Worm (Caenorhabditis elegans) whole organism, mixed stage, embryonic: ENCODE results near the gene F16G10.5.
A peak's percentile ranks its signal among the peaks of the same experiment; 100 is the strongest.

Experiments used
- M03D4.4 ChIP-seq: sonication (generic microtip); optimal IDR thresholded peaks from 2 replicates; lab custom pipeline; 2017; ENCODE audit warnings: mild to moderate bottlenecking, missing genetic modification characterization, missing compliant biosample characterization
- blmp-1 ChIP-seq: fragments of 150-350 bp; optimal IDR thresholded peaks from 2 replicates; lab custom pipeline; 2014; ENCODE audit warnings: missing biosample characterization, missing genetic modification characterization
- ceh-39 ChIP-seq: fragments of 150-350 bp; optimal IDR thresholded peaks from 2 replicates; lab custom pipeline; 2014; ENCODE audit warnings: missing biosample characterization, missing genetic modification characterization
- ceh-43 ChIP-seq: fragments of 200-800 bp; sonication (Bioruptor generic); optimal IDR thresholded peaks from 2 replicates; lab custom pipeline; 2018; ENCODE audit warnings: mild to moderate bottlenecking, missing genetic modification characterization, moderate library complexity, missing compliant biosample characterization
- ceh-83 ChIP-seq: fragments of 200-800 bp; sonication (Bioruptor generic); optimal IDR thresholded peaks from 2 replicates; lab custom pipeline; 2018; ENCODE audit warnings: mild to moderate bottlenecking, missing genetic modification characterization, missing compliant biosample characterization
- ces-1 ChIP-seq: fragments of 150-350 bp; optimal IDR thresholded peaks from 2 replicates; lab custom pipeline; 2014; ENCODE audit warnings: missing biosample characterization, missing genetic modification reagents, missing genetic modification characterization
- cnd-1 ChIP-seq: fragments of 200-800 bp; sonication (Bioruptor generic); optimal IDR thresholded peaks from 2 replicates; lab custom pipeline; 2018; ENCODE audit warnings: mild to moderate bottlenecking, missing genetic modification characterization, missing compliant biosample characterization
- drap-1 ChIP-seq: fragments of 200-800 bp; sonication (Bioruptor generic); optimal IDR thresholded peaks from 3 replicates; lab custom pipeline; 2018; ENCODE audit warnings: mild to moderate bottlenecking, missing genetic modification characterization, missing compliant biosample characterization
- elt-1 ChIP-seq: sonication (generic microtip); optimal IDR thresholded peaks from 2 replicates; lab custom pipeline; 2017; ENCODE audit warnings: missing genetic modification characterization, mild to moderate bottlenecking, missing compliant biosample characterization, antibody characterized with exemption, moderate library complexity, borderline replicate concordance; ENCODE audit not compliant: insufficient read depth
- elt-3 ChIP-seq: fragments of 150-350 bp; optimal IDR thresholded peaks from 2 replicates; lab custom pipeline; 2014; ENCODE audit warnings: missing biosample characterization, missing genetic modification characterization
- flh-1 ChIP-seq: fragments of 200-800 bp; sonication (Bioruptor generic); optimal IDR thresholded peaks from 2 replicates; lab custom pipeline; 2018; ENCODE audit warnings: mild to moderate bottlenecking, missing genetic modification characterization, moderate library complexity, missing compliant biosample characterization
- ham-2 ChIP-seq: fragments of 200-800 bp; sonication (Bioruptor generic); optimal IDR thresholded peaks from 2 replicates; lab custom pipeline; 2018; ENCODE audit warnings: mild to moderate bottlenecking, missing genetic modification characterization, missing compliant biosample characterization
- hlh-1 ChIP-seq: fragments of 150-350 bp; optimal IDR thresholded peaks from 2 replicates; lab custom pipeline; 2014; ENCODE audit warnings: missing biosample characterization, missing genetic modification reagents, missing genetic modification characterization
- lin-13 ChIP-seq: fragments of 150-350 bp; optimal IDR thresholded peaks from 2 replicates; lab custom pipeline; 2014; ENCODE audit warnings: missing biosample characterization, missing genetic modification characterization
- lin-32 ChIP-seq: fragments of 200-800 bp; sonication (Bioruptor generic); optimal IDR thresholded peaks from 2 replicates; lab custom pipeline; 2018; ENCODE audit warnings: mild to moderate bottlenecking, missing genetic modification characterization, missing compliant biosample characterization
- lsy-2 ChIP-seq: fragments of 150-350 bp; optimal IDR thresholded peaks from 2 replicates; lab custom pipeline; 2014; ENCODE audit warnings: missing biosample characterization, missing genetic modification characterization
- mab-5 ChIP-seq: fragments of 150-350 bp; optimal IDR thresholded peaks from 2 replicates; lab custom pipeline; 2014; ENCODE audit warnings: missing biosample characterization, missing genetic modification characterization
- mep-1 ChIP-seq: fragments of 150-350 bp; optimal IDR thresholded peaks from 2 replicates; lab custom pipeline; 2017; ENCODE audit warnings: missing biosample characterization, missing genetic modification reagents, missing genetic modification characterization, inconsistent platforms
- mls-2 ChIP-seq: sonication (generic microtip); optimal IDR thresholded peaks from 2 replicates; lab custom pipeline; 2016; ENCODE audit warnings: mild to moderate bottlenecking, missing genetic modification characterization, moderate library complexity, missing compliant biosample characterization
- nhr-12 ChIP-seq: fragments of 150-350 bp; optimal IDR thresholded peaks from 2 replicates; lab custom pipeline; 2014; ENCODE audit warnings: missing biosample characterization, missing genetic modification characterization
- nhr-237 ChIP-seq: fragments of 150-350 bp; optimal IDR thresholded peaks from 2 replicates; lab custom pipeline; 2014; ENCODE audit warnings: missing biosample characterization, missing genetic modification characterization
- nhr-28 ChIP-seq: fragments of 150-350 bp; optimal IDR thresholded peaks from 2 replicates; lab custom pipeline; 2014; ENCODE audit warnings: missing biosample characterization, missing genetic modification characterization
- nhr-76 ChIP-seq: sonication (generic microtip); optimal IDR thresholded peaks from 2 replicates; lab custom pipeline; 2017; ENCODE audit warnings: missing biosample characterization, missing genetic modification characterization
- pha-4 ChIP-seq: fragments of 150-350 bp; optimal IDR thresholded peaks from 2 replicates; lab custom pipeline; 2018; ENCODE audit warnings: missing biosample characterization, missing genetic modification reagents, missing genetic modification characterization
- snpc-4 ChIP-seq: fragments of 150-350 bp; optimal IDR thresholded peaks from 2 replicates; lab custom pipeline; 2014; ENCODE audit warnings: missing biosample characterization, missing genetic modification characterization
- sptf-1 ChIP-seq: sonication (generic microtip); optimal IDR thresholded peaks from 2 replicates; lab custom pipeline; 2017; ENCODE audit warnings: mild to moderate bottlenecking, missing genetic modification characterization, moderate library complexity, missing compliant biosample characterization
- tbx-8 ChIP-seq: fragments of 200-800 bp; sonication (Bioruptor generic); optimal IDR thresholded peaks from 2 replicates; lab custom pipeline; 2018; ENCODE audit warnings: mild to moderate bottlenecking, missing genetic modification characterization, moderate library complexity, missing compliant biosample characterization
- unc-120 ChIP-seq: sonication (generic microtip); optimal IDR thresholded peaks from 2 replicates; lab custom pipeline; 2017; ENCODE audit warnings: missing genetic modification characterization, missing compliant biosample characterization; ENCODE audit not compliant: poor library complexity, severe bottlenecking
- unc-62 ChIP-seq: fragments of 150-350 bp; optimal IDR thresholded peaks from 2 replicates; lab custom pipeline; 2014; ENCODE audit warnings: missing biosample characterization, missing genetic modification reagents, missing genetic modification characterization
- zip-8 ChIP-seq: fragments of 150-350 bp; optimal IDR thresholded peaks from 2 replicates; lab custom pipeline; 2014; ENCODE audit warnings: missing biosample characterization, missing genetic modification characterization

Gene F16G10.5

DNA sequence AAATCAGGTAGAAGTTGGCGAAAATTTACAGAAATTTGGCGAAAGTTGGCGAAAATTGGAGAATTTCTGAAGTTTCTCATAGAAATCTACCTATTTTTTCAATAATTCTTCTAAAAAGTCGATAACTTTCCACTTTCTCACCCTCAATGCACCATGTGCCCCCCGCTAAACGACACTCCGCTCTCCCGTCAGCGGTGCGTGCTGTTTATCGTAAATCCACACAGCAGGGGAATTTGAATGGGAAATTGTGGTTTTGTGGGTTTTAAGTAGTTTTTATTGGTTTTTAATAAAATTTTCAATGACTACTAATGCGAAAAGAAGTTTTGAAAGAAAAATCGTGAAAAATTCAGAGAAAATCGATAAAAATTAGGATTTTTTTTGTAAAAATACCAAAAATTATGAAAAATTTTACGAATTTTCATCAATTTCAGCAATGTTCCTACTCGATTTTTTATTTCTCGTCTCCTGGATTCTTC, 25.1 kb upstream of the F16G10.5 start, which contains the start of gene F43C11.6:
Gene F43C11.6 (plus strand): TSS at position 426 of the 476 bp plus-strand sequence.
- TF ChIP-seq mls-2 (tag; lab: Kevin White, UChicago) (no peak), sptf-1 (tag; lab: Kevin White, UChicago) (no peak), mab-5 (tag; lab: Kevin White, UChicago) (no peak), ceh-83 (GFP tag; lab: Kevin White, UChicago) (no peak), cnd-1 (tag; lab: Kevin White, UChicago) (no peak), hlh-1 (tag; lab: Kevin White, UChicago) (peak; percentile 13), ces-1 (GFP tag; lab: Kevin White, UChicago) (no peak), ceh-39 (peak; percentile 26), nhr-28 (tag; lab: Kevin White, UChicago) (no peak), lin-32 (GFP tag; lab: Kevin White, UChicago) (no peak), elt-3 (tag; lab: Kevin White, UChicago) (no peak), ceh-43 (GFP tag; lab: Kevin White, UChicago) (no peak), zip-8 (no peak), lin-13 (tag; lab: Kevin White, UChicago) (peak; percentile 41), blmp-1 (tag; lab: Kevin White, UChicago) (no peak), lsy-2 (tag; lab: Kevin White, UChicago) (peak; percentile 20), tbx-8 (GFP tag; lab: Kevin White, UChicago) (no peak), mep-1 (peak; percentile 8)

DNA sequence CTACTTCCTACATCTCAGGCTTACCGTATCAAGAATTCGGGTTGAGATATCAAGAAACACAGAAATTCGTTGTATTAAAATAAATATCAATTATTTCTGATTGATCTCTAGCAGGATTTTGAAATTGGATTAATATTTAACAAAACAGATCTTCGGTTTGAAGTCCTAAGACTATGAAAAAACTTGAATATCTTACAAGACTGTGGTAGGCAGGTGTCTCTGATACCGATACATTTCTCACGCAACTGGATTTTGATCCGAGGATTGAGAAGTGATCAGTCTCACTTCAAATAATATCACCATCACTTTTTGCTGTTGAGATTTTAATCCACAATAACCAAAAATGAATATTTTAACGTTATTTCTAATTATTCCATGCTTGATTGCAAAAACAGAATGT, 20.4 kb upstream of the F16G10.5 start, which contains the start of gene F43C11.4:
Gene F43C11.4 (plus strand): TSS at position 301 of the 400 bp plus-strand sequence.
- TF ChIP-seq elt-1 (tag; lab: Kevin White, UChicago) (no peak), ham-2 (GFP tag; lab: Kevin White, UChicago) (no peak), flh-1 (GFP tag; lab: Kevin White, UChicago) (no peak), snpc-4 (tag; lab: Kevin White, UChicago) (no peak), nhr-12 (tag; lab: Kevin White, UChicago) (no peak), elt-3 (tag; lab: Kevin White, UChicago) (no peak)

DNA sequence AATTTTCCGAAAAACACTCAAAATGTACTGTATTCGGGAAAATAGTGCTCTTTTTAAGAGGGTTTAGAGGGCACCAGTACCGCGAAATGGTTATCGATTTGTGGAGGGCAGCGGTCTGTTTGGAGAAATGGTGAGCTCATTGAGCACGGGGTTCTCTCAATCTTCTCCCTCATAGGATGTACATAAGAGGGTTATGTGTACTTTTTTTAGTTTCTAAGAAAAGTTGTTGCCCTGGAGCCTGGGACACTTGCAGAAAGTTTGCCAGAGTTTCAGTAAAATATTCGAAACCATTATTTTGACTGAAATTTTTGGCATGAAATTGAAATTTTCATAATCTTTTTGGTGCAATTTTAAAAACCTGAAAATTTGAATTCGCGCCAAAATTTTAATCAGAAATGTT, 14.6 kb upstream of the F16G10.5 start, which contains the start of gene F43C11.10:
Gene F43C11.10 (minus strand): TSS at position 101 of the 400 bp plus-strand sequence.
- TF ChIP-seq nhr-28 (tag; lab: Kevin White, UChicago) (no peak), pha-4 (tag; lab: Kevin White, UChicago) (no peak), lsy-2 (tag; lab: Kevin White, UChicago) (no peak), M03D4.4 (tag; lab: Kevin White, UChicago) (no peak), ham-2 (GFP tag; lab: Kevin White, UChicago) (no peak)

DNA sequence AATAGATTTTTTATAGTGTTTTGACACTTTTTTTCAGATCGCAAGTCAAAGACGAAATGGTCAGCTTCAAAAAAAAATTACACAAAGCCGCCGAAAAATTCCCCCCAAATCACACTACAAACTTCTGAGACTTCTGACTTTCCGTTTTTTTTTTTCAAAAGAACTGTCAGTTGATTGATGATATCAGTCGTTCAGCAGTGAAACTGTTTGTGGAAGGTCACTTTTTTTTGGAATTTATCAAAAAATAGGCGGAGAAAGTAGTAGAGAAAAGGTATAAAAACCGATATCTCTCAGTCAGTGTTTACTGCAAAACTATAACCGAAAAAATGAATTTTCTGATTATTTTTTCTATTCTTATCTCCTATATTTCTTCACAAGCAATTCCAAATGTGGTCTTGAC, 14.1 kb upstream of the F16G10.5 start, which contains the start of gene F43C11.3:
Gene F43C11.3 (plus strand): TSS at position 301 of the 400 bp plus-strand sequence.
- no peak for TF ChIP-seq M03D4.4 (tag; lab: Kevin White, UChicago)
- TF ChIP-seq nhr-76 (tag; lab: Kevin White, UChicago) = no peak
- no peak for TF ChIP-seq ceh-39
- TF ChIP-seq mab-5 (tag; lab: Kevin White, UChicago) = no peak
- no peak for TF ChIP-seq nhr-28 (tag; lab: Kevin White, UChicago)
- TF ChIP-seq snpc-4 (tag; lab: Kevin White, UChicago) = no peak
- no peak for TF ChIP-seq mls-2 (tag; lab: Kevin White, UChicago)
- no peak for TF ChIP-seq elt-3 (tag; lab: Kevin White, UChicago)
- no peak for TF ChIP-seq cnd-1 (tag; lab: Kevin White, UChicago)
- TF ChIP-seq lin-32 (GFP tag; lab: Kevin White, UChicago) = no peak
- TF ChIP-seq nhr-237 (tag; lab: Kevin White, UChicago) = no peak
- no peak for TF ChIP-seq ham-2 (GFP tag; lab: Kevin White, UChicago)
- TF ChIP-seq nhr-12 (tag; lab: Kevin White, UChicago) = no peak
- TF ChIP-seq ces-1 (GFP tag; lab: Kevin White, UChicago) = no peak
- no peak for TF ChIP-seq sptf-1 (tag; lab: Kevin White, UChicago)
- no peak for TF ChIP-seq zip-8
- TF ChIP-seq hlh-1 (tag; lab: Kevin White, UChicago) = no peak
- no peak for TF ChIP-seq ceh-43 (GFP tag; lab: Kevin White, UChicago)
- TF ChIP-seq elt-1 (tag; lab: Kevin White, UChicago) = no peak

DNA sequence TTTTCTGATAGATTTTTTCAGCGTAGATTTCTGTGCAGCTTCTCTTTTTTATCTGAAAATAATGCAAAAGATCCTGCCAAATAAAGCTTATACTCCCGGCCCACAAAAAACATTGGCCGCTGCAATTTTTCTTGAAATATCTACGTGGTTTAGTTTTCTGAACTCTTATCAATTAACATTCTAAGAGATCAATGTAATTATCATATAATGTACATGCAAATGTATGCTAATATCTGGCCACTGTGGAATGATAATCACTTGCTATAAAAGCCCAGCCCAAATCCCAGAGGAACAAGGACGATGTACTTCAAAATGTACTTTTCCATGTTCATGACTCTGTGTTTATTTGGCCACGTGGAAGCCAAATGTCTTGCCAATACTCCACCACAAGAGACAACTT, 12.6 kb upstream of the F16G10.5 start, which contains the start of gene F43C11.2:
Gene F43C11.2 (plus strand): TSS at position 301 of the 400 bp plus-strand sequence.
- no peak for TF ChIP-seq unc-62 (GFP tag; lab: Kevin White, UChicago)
- TF ChIP-seq mab-5 (tag; lab: Kevin White, UChicago) = no peak
- no peak for TF ChIP-seq elt-3 (tag; lab: Kevin White, UChicago)
- no peak for TF ChIP-seq snpc-4 (tag; lab: Kevin White, UChicago)
- no peak for TF ChIP-seq flh-1 (GFP tag; lab: Kevin White, UChicago)
- TF ChIP-seq ham-2 (GFP tag; lab: Kevin White, UChicago) = no peak
- TF ChIP-seq nhr-76 (tag; lab: Kevin White, UChicago) = no peak
- TF ChIP-seq nhr-237 (tag; lab: Kevin White, UChicago) = no peak
- TF ChIP-seq zip-8 = no peak
- TF ChIP-seq nhr-28 (tag; lab: Kevin White, UChicago) = no peak
- TF ChIP-seq ces-1 (GFP tag; lab: Kevin White, UChicago) = no peak
- TF ChIP-seq drap-1 (GFP tag; lab: Kevin White, UChicago) = no peak
- no peak for TF ChIP-seq unc-120 (tag; lab: Kevin White, UChicago)
- TF ChIP-seq mls-2 (tag; lab: Kevin White, UChicago) = no peak
- no peak for TF ChIP-seq lin-32 (GFP tag; lab: Kevin White, UChicago)
- TF ChIP-seq tbx-8 (GFP tag; lab: Kevin White, UChicago) = no peak
- no peak for TF ChIP-seq pha-4 (tag; lab: Kevin White, UChicago)
- no peak for TF ChIP-seq nhr-12 (tag; lab: Kevin White, UChicago)
- TF ChIP-seq ceh-83 (GFP tag; lab: Kevin White, UChicago) = no peak
